Fruit fly (Drosophila melanogaster): Measurements from ENCODE around the gene CG15741.

The CG15741 gene

DNA sequence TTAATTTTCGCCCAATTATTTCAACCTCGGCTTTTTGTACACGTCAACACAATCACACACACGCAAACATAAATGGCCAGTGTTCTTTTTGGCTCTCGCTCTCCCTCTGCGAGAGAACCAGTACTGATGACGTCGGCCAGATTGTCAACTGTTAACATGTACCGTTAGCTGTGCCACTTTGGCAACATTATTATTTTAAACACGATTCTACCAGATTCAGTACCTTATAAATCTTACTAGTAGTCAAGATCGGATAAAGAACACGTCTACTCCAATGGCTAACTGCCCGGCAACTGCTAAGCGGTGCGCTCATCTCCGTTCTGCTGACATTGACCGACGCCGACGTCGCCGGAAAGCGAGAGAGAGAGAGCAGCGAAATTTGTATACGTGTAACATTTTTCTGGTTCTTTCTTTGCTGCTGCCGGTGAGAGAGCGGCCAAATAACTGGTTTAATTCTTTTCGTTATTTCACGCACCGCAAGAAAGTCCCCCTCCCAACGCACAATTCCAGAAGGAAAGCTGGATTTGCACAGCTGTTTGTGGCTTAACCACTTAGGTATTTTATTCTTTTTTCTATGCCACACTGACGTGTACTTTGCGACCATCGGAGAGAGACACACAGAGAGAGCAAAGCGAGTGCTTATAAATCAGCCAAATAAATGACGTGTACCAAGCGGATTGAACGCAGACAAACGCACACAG, 32.6 kb downstream of the CG15741 start:
- TF ChIP-seq Clk (GFP tag; optimal IDR thresholded peaks at IDR 0.05) = no peak
- no peak for TF ChIP-seq Hr96 (GFP tag; optimal IDR thresholded peaks at IDR 0.05)
- TF ChIP-seq cic (GFP tag; optimal IDR thresholded peaks at IDR 0.05) = peak; percentile 13
- peak; percentile 38 for TF ChIP-seq CG12768 (GFP tag; optimal IDR thresholded peaks at IDR 0.05)
- no peak for TF ChIP-seq CG5204 (GFP tag; optimal IDR thresholded peaks at IDR 0.05)
- peak; percentile 61 for TF ChIP-seq ovo (GFP tag; optimal IDR thresholded peaks at IDR 0.05)
- TF ChIP-seq bab1 (GFP tag; optimal IDR thresholded peaks at IDR 0.05) = no peak
- TF ChIP-seq pad (GFP tag; optimal IDR thresholded peaks at IDR 0.05) = peak; percentile 11
- TF ChIP-seq tj (GFP tag; optimal IDR thresholded peaks at IDR 0.05) = peak; percentile 85
- peak; percentile 62 for TF ChIP-seq kay (GFP tag; ENCODE audit: borderline replicate concordance)

- TF ChIP-seq CG5204 (GFP tag; optimal IDR thresholded peaks at IDR 0.05) (no peak), CG14711 (tag; optimal IDR thresholded peaks at IDR 0.05) (no peak), cnc (optimal IDR thresholded peaks at IDR 0.05) (no peak), CG7045 (GFP tag; optimal IDR thresholded peaks at IDR 0.05) (no peak), pad (GFP tag; optimal IDR thresholded peaks at IDR 0.05) (no peak), CG11617 (GFP tag; optimal IDR thresholded peaks at IDR 0.05) (no peak), Hr96 (GFP tag; optimal IDR thresholded peaks at IDR 0.05) (no peak), tj (GFP tag; optimal IDR thresholded peaks at IDR 0.05) (no peak), toe (GFP tag; optimal IDR thresholded peaks at IDR 0.05) (no peak), bab1 (GFP tag; optimal IDR thresholded peaks at IDR 0.05) (no peak), Clk (GFP tag; optimal IDR thresholded peaks at IDR 0.05) (no peak), cic (GFP tag; optimal IDR thresholded peaks at IDR 0.05) (no peak), Mnt (GFP tag; optimal IDR thresholded peaks at IDR 0.05) (no peak), CG7101 (tag; optimal IDR thresholded peaks at IDR 0.05) (no peak), ovo (GFP tag; optimal IDR thresholded peaks at IDR 0.05) (no peak), CG12768 (GFP tag; optimal IDR thresholded peaks at IDR 0.05) (no peak), kay (GFP tag; ENCODE audit: borderline replicate concordance) (no peak), CG33017 (tag; optimal IDR thresholded peaks at IDR 0.05) (no peak), Crg-1 (GFP tag; optimal IDR thresholded peaks at IDR 0.05) (no peak), CG1620 (GFP tag; optimal IDR thresholded peaks at IDR 0.05) (no peak)
Observed at dm6 chrX:11799931-11800330, 37.9 kb downstream of the CG15741 start.

- TF ChIP-seq Clk (GFP tag; optimal IDR thresholded peaks at IDR 0.05) = no peak
- peak; percentile 60 for TF ChIP-seq kay (GFP tag; ENCODE audit: borderline replicate concordance)
Observed at dm6 chrX:11798522-11798921, 39.3 kb downstream of the CG15741 start.

DNA sequence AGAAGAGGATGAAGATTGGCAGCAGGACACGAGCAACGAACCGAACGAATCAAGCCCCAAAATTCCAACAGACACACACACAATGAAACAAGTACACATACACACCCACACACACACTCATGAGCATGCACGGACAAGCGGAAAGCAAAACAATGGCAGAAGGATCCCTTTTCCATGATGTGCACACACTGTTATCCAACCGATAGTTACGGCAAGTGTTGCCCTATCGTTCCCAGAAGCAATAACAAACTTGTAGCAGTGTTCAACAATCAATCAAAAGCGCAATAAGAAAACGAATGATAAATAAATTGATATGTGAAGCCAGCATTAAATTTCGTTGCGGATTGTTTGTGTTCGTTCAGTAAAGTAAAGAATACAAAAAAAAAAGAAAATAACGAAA, 40.9 kb downstream of the CG15741 start:
- TF ChIP-seq CG14711 (tag; optimal IDR thresholded peaks at IDR 0.05) = no peak
- no peak for TF ChIP-seq cic (GFP tag; optimal IDR thresholded peaks at IDR 0.05)
- no peak for TF ChIP-seq tj (GFP tag; optimal IDR thresholded peaks at IDR 0.05)
- TF ChIP-seq CG7045 (GFP tag; optimal IDR thresholded peaks at IDR 0.05) = no peak
- no peak for TF ChIP-seq kay (GFP tag; ENCODE audit: borderline replicate concordance)
- TF ChIP-seq CG1620 (GFP tag; optimal IDR thresholded peaks at IDR 0.05) = no peak
- no peak for TF ChIP-seq Hr96 (GFP tag; optimal IDR thresholded peaks at IDR 0.05)
- TF ChIP-seq Crg-1 (GFP tag; optimal IDR thresholded peaks at IDR 0.05) = no peak
- no peak for TF ChIP-seq CG12768 (GFP tag; optimal IDR thresholded peaks at IDR 0.05)
- no peak for TF ChIP-seq Mnt (GFP tag; optimal IDR thresholded peaks at IDR 0.05)
- no peak for TF ChIP-seq CG11617 (GFP tag; optimal IDR thresholded peaks at IDR 0.05)
- TF ChIP-seq CG5204 (GFP tag; optimal IDR thresholded peaks at IDR 0.05) = no peak
- TF ChIP-seq CG7101 (tag; optimal IDR thresholded peaks at IDR 0.05) = no peak
- TF ChIP-seq CG33017 (tag; optimal IDR thresholded peaks at IDR 0.05) = no peak

DNA sequence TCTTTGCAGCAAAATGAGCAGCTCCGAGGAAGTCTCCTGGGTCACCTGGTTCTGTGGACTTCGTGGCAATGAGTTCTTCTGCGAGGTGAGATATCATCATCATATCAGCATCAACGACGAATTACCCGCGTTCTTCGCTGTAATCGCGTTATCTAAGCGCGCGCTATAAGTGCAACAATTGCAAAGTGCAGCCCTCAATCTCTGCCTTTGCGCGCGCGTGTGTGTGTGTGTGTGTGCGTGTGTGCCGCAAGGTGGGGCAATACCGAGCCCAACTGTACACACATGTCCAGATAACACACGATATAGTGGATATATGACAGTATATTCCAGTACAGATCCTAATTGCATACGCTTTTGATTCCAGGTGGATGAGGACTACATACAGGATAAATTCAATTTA, 44.4 kb downstream of the CG15741 start:
- no peak for TF ChIP-seq Mnt (GFP tag; optimal IDR thresholded peaks at IDR 0.05)
- no peak for TF ChIP-seq Hr96 (GFP tag; optimal IDR thresholded peaks at IDR 0.05)
- no peak for TF ChIP-seq CG1620 (GFP tag; optimal IDR thresholded peaks at IDR 0.05)
- TF ChIP-seq bab1 (GFP tag; optimal IDR thresholded peaks at IDR 0.05) = no peak

dm6 chrX:11792415-11793328, 45.2 kb downstream of the CG15741 start, which contains the start of gene CkIIbeta:
Gene CkIIbeta, plus strand, starts transcription at chrX:11792533.
- TF ChIP-seq Hr96 (GFP tag; optimal IDR thresholded peaks at IDR 0.05) (no peak), kay (GFP tag; ENCODE audit: borderline replicate concordance) (no peak), Mnt (GFP tag; optimal IDR thresholded peaks at IDR 0.05) (peak; percentile 45), CG11617 (GFP tag; optimal IDR thresholded peaks at IDR 0.05) (peak; percentile 21), Clk (GFP tag; optimal IDR thresholded peaks at IDR 0.05) (no peak), cic (GFP tag; optimal IDR thresholded peaks at IDR 0.05) (no peak), CG5204 (GFP tag; optimal IDR thresholded peaks at IDR 0.05) (no peak), CG33017 (tag; optimal IDR thresholded peaks at IDR 0.05) (no peak), pad (GFP tag; optimal IDR thresholded peaks at IDR 0.05) (peak; percentile 57), CG1620 (GFP tag; optimal IDR thresholded peaks at IDR 0.05) (peak; percentile 75), CG14711 (tag; optimal IDR thresholded peaks at IDR 0.05) (peak; percentile 16), bab1 (GFP tag; optimal IDR thresholded peaks at IDR 0.05) (peak; percentile 13), Crg-1 (GFP tag; optimal IDR thresholded peaks at IDR 0.05) (peak; percentile 75), CG12768 (GFP tag; optimal IDR thresholded peaks at IDR 0.05) (no peak), ovo (GFP tag; optimal IDR thresholded peaks at IDR 0.05) (peak; percentile 74), tj (GFP tag; optimal IDR thresholded peaks at IDR 0.05) (no peak), cnc (optimal IDR thresholded peaks at IDR 0.05) (no peak), CG7101 (tag; optimal IDR thresholded peaks at IDR 0.05) (peak; percentile 53), toe (GFP tag; optimal IDR thresholded peaks at IDR 0.05) (no peak), CG7045 (GFP tag; optimal IDR thresholded peaks at IDR 0.05) (no peak)
